Fruit fly (Drosophila melanogaster) whole organism, embryonic: ENCODE measurements around the gene CG1440.

Experiments
- Awh ChIP-seq: fragments of 200-800 bp; sonication (Bioruptor generic); IDR thresholded peaks from 2 replicates; pipeline ENCODE4, ENCODE4 v1.3.6; 2022; ENCODE audit warnings: missing biosample characterization, missing genetic modification characterization
- CG10274 ChIP-seq: fragments of 200-800 bp; sonication (Bioruptor generic); optimal IDR thresholded peaks from 3 replicates; lab custom pipeline; 2017; ENCODE audit warnings: missing biosample characterization, mild to moderate bottlenecking, missing genetic modification characterization
- CG10654 ChIP-seq: fragments of 200-800 bp; sonication (Bioruptor generic); optimal IDR thresholded peaks from 2 replicates; lab custom pipeline; 2016; ENCODE audit warnings: missing biosample characterization, missing genetic modification characterization
- CG11560 ChIP-seq: fragments of 200-800 bp; sonication (Bioruptor generic); IDR thresholded peaks from 3 replicates; pipeline ENCODE4 v1.3.6; 2022; ENCODE audit warnings: missing biosample characterization, missing genetic modification characterization
- CG12299 ChIP-seq: fragments of 200-800 bp; sonication (Bioruptor generic); optimal IDR thresholded peaks from 2 replicates; lab custom pipeline; 2018; ENCODE audit warnings: missing biosample characterization, mild to moderate bottlenecking, missing genetic modification characterization
- CG13287 ChIP-seq: fragments of 200-800 bp; sonication (Bioruptor generic); IDR thresholded peaks from 2 replicates; pipeline ENCODE4 v1.3.6; 2022; ENCODE audit warnings: missing biosample characterization, missing genetic modification characterization; ENCODE audit not compliant: partially characterized antibody
- CG14014 ChIP-seq: fragments of 200-800 bp; sonication (Bioruptor generic); IDR thresholded peaks from 2 replicates; pipeline ENCODE4 v1.3.6; 2022; ENCODE audit warnings: missing biosample characterization, missing genetic modification characterization
- CG14667 ChIP-seq: fragments of 200-800 bp; sonication (Bioruptor generic); IDR thresholded peaks from 2 replicates; pipeline ENCODE4 v1.3.6; 2022; ENCODE audit warnings: missing biosample characterization, missing genetic modification characterization
- CG1603 ChIP-seq: fragments of 200-800 bp; sonication (Bioruptor generic); optimal IDR thresholded peaks from 2 replicates; lab custom pipeline; 2019; ENCODE audit warnings: missing biosample characterization, mild to moderate bottlenecking, missing genetic modification characterization, moderate library complexity
- CG17802 ChIP-seq: fragments of 200-800 bp; sonication (Bioruptor generic); optimal IDR thresholded peaks from 2 replicates; lab custom pipeline; 2018; ENCODE audit warnings: missing biosample characterization, mild to moderate bottlenecking, missing genetic modification characterization, moderate library complexity
- CG2202 ChIP-seq: fragments of 200-800 bp; sonication (Bioruptor generic); optimal IDR thresholded peaks from 2 replicates; lab custom pipeline; 2018; ENCODE audit warnings: missing biosample characterization, mild to moderate bottlenecking, missing genetic modification characterization
- CG34376 ChIP-seq: fragments of 200-800 bp; sonication (Bioruptor generic); optimal IDR thresholded peaks from 2 replicates; lab custom pipeline; 2018; ENCODE audit warnings: missing biosample characterization, mild to moderate bottlenecking, missing genetic modification characterization
- CG34422 ChIP-seq: fragments of 200-800 bp; sonication (Bioruptor generic); IDR thresholded peaks from 3 replicates; pipeline ENCODE4 v1.3.6; 2022; ENCODE audit warnings: missing biosample characterization, missing genetic modification characterization
- CG4404 ChIP-seq: fragments of 200-800 bp; sonication (Bioruptor generic); IDR thresholded peaks from 2 replicates; pipeline ENCODE4 v1.3.6; 2022; ENCODE audit warnings: missing biosample characterization, missing genetic modification characterization
- CG5180 ChIP-seq: fragments of 200-800 bp; sonication (Bioruptor generic); optimal IDR thresholded peaks from 3 replicates; lab custom pipeline; 2017; ENCODE audit warnings: missing biosample characterization, missing genetic modification characterization, mild to moderate bottlenecking, moderate library complexity, missing genetic modification reagents
- CG6854 ChIP-seq: fragments of 200-800 bp; sonication (Bioruptor generic); optimal IDR thresholded peaks from 3 replicates; lab custom pipeline; 2017; ENCODE audit warnings: missing biosample characterization, mild to moderate bottlenecking, missing genetic modification characterization
- CG8089 ChIP-seq: fragments of 200-800 bp; sonication (Bioruptor generic); optimal IDR thresholded peaks from 3 replicates; lab custom pipeline; 2016; ENCODE audit warnings: missing biosample characterization, missing genetic modification characterization
- CG8281 ChIP-seq: fragments of 200-800 bp; sonication (Bioruptor generic); optimal IDR thresholded peaks from 2 replicates; lab custom pipeline; 2018; ENCODE audit warnings: missing biosample characterization, mild to moderate bottlenecking, missing genetic modification characterization, moderate library complexity
- CG8478 ChIP-seq: fragments of >200 bp; optimal IDR thresholded peaks from 2 replicates; lab custom pipeline; 2018
- CG8944 ChIP-seq: fragments of 200-800 bp; sonication (Bioruptor generic); optimal IDR thresholded peaks from 3 replicates; lab custom pipeline; 2016; ENCODE audit warnings: missing biosample characterization, missing genetic modification characterization
- CG9876 ChIP-seq: fragments of 200-800 bp; sonication (Bioruptor generic); optimal IDR thresholded peaks from 2 replicates; lab custom pipeline; 2016; ENCODE audit warnings: missing biosample characterization, missing genetic modification characterization
- Camta ChIP-seq: fragments of 200-800 bp; sonication (Bioruptor generic); optimal IDR thresholded peaks from 2 replicates; lab custom pipeline; 2016; ENCODE audit warnings: missing biosample characterization, missing genetic modification characterization
- CrebB ChIP-seq: fragments of 200-800 bp; sonication (Bioruptor generic); optimal IDR thresholded peaks from 3 replicates; lab custom pipeline; 2018; ENCODE audit warnings: missing biosample characterization, mild to moderate bottlenecking, missing genetic modification characterization
- Deaf1 ChIP-seq: fragments of 200-800 bp; optimal IDR thresholded peaks from 3 replicates; lab custom pipeline; 2019; ENCODE audit warnings: missing biosample characterization, mild to moderate bottlenecking, missing genetic modification characterization, moderate library complexity
- Dek ChIP-seq: fragments of 200-800 bp; sonication (Bioruptor generic); optimal IDR thresholded peaks from 3 replicates; lab custom pipeline; 2019; ENCODE audit warnings: missing biosample characterization, mild to moderate bottlenecking, missing genetic modification characterization, moderate library complexity
- Doc3 ChIP-seq: fragments of 200-800 bp; sonication (Bioruptor generic); IDR thresholded peaks from 3 replicates; pipeline ENCODE4 v1.3.6; 2022; ENCODE audit warnings: missing biosample characterization, missing genetic modification characterization; ENCODE audit not compliant: partially characterized antibody
- HLH54F ChIP-seq: fragments of 200-800 bp; sonication (Bioruptor generic); optimal IDR thresholded peaks from 3 replicates; lab custom pipeline; 2016; ENCODE audit warnings: missing biosample characterization, missing genetic modification characterization
- Hsf ChIP-seq: fragments of 200-800 bp; sonication (Bioruptor generic); optimal IDR thresholded peaks from 3 replicates; lab custom pipeline; 2016; ENCODE audit warnings: missing biosample characterization, missing genetic modification characterization
- Kr ChIP-seq: fragments of 200-800 bp; sonication (Bioruptor generic); optimal IDR thresholded peaks from 2 replicates; lab custom pipeline; 2017; ENCODE audit warnings: missing biosample characterization, mild to moderate bottlenecking, missing genetic modification characterization
- Max ChIP-seq: fragments of 200-800 bp; sonication (Bioruptor generic); optimal IDR thresholded peaks from 2 replicates; lab custom pipeline; 2016; ENCODE audit warnings: missing biosample characterization, mild to moderate bottlenecking, missing genetic modification characterization
- NC2α ChIP-seq: fragments of 200-800 bp; sonication (Bioruptor generic); optimal IDR thresholded peaks from 2 replicates; lab custom pipeline; 2016; ENCODE audit warnings: missing biosample characterization, missing genetic modification characterization
- Oaz ChIP-seq: fragments of 200-800 bp; sonication (Bioruptor generic); IDR thresholded peaks from 2 replicates; pipeline ENCODE4 v1.3.6; 2022; ENCODE audit warnings: missing biosample characterization, missing genetic modification characterization
- Ptx1 ChIP-seq: fragments of 200-800 bp; sonication (Bioruptor generic); IDR thresholded peaks from 2 replicates; pipeline ENCODE4 v1.3.6; 2022; ENCODE audit warnings: missing biosample characterization, missing genetic modification characterization
- Sry-δ ChIP-seq: fragments of 200-800 bp; sonication (Bioruptor generic); optimal IDR thresholded peaks from 2 replicates; lab custom pipeline; 2016; ENCODE audit warnings: missing biosample characterization, missing genetic modification characterization
- Ssrp ChIP-seq: fragments of 200-800 bp; sonication (Bioruptor generic); optimal IDR thresholded peaks from 2 replicates; lab custom pipeline; 2018; ENCODE audit warnings: missing biosample characterization, mild to moderate bottlenecking, missing genetic modification characterization, moderate library complexity
- Xrp1 ChIP-seq: fragments of 200-800 bp; sonication (Bioruptor generic); IDR thresholded peaks from 2 replicates; pipeline ENCODE4 v1.3.6; 2022; ENCODE audit warnings: missing biosample characterization, missing genetic modification characterization
- ash1 ChIP-seq: fragments of 200-800 bp; sonication (Bioruptor generic); optimal IDR thresholded peaks from 2 replicates; lab custom pipeline; 2018; ENCODE audit warnings: missing biosample characterization, mild to moderate bottlenecking, missing genetic modification characterization
- bbx ChIP-seq: fragments of 200-800 bp; sonication (Bioruptor generic); IDR thresholded peaks from 2 replicates; pipeline ENCODE4 v1.3.6; 2022; ENCODE audit warnings: missing biosample characterization, missing genetic modification characterization; ENCODE audit not compliant: partially characterized antibody
- cad ChIP-seq: fragments of >200 bp; optimal IDR thresholded peaks from 2 replicates; lab custom pipeline; 2017; ENCODE audit warnings: missing biosample characterization, missing genetic modification characterization
- hth ChIP-seq: fragments of >200 bp; optimal IDR thresholded peaks from 2 replicates; lab custom pipeline; 2017; ENCODE audit warnings: inconsistent platforms
- inv ChIP-seq: fragments of 200-800 bp; sonication (Bioruptor generic); IDR thresholded peaks from 2 replicates; pipeline ENCODE4 v1.3.6; 2022; ENCODE audit warnings: missing biosample characterization, missing genetic modification characterization; ENCODE audit not compliant: partially characterized antibody
- pzg ChIP-seq: fragments of 200-800 bp; sonication (Bioruptor generic); optimal IDR thresholded peaks from 3 replicates; lab custom pipeline; 2018; ENCODE audit warnings: missing biosample characterization, mild to moderate bottlenecking, missing genetic modification characterization, moderate library complexity
- scrt ChIP-seq: fragments of 200-800 bp; sonication (Bioruptor generic); optimal IDR thresholded peaks from 2 replicates; lab custom pipeline; 2018; ENCODE audit warnings: missing biosample characterization, mild to moderate bottlenecking, missing genetic modification characterization, moderate library complexity
- sob ChIP-seq: fragments of 200-800 bp; sonication (Bioruptor generic); IDR thresholded peaks from 2 replicates; pipeline ENCODE4 v1.3.6; 2022; ENCODE audit warnings: missing biosample characterization, missing genetic modification characterization
- vnd ChIP-seq: fragments of 200-800 bp; sonication (Bioruptor generic); IDR thresholded peaks from 3 replicates; pipeline ENCODE4 v1.3.6; 2022; ENCODE audit warnings: missing biosample characterization, missing genetic modification characterization; ENCODE audit not compliant: partially characterized antibody
- wdn ChIP-seq: fragments of 200-800 bp; sonication (Bioruptor generic); IDR thresholded peaks from 2 replicates; pipeline ENCODE4 v1.3.6; 2022; ENCODE audit warnings: missing biosample characterization, missing genetic modification characterization

CG1440 gene

DNA sequence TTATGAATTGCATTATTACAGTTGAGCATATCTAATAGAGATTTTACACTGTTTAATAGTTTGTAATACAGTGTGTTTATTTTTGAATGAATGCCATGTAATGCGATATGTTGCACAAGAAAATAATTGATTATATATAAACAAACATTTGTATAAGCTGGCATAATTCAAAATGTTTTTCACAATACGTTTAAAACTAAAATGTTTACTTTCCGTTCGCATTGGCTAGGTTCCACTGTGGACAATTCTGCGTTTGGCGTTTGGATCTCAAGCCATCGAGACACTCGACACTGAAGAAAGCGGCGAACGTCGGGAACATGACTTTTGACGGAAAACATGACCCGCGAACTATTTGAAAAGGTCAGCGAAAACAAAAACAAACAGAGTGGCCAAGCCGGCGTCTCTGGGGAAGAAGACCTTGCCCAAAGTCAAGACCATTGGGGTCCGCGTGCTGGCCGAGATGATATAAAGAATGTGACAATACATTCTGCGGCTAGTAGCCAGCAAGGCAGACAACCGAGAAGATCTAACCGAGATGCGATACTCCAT is 36.6 kb downstream of the CG1440 start, which contains the start of gene Cp7Fb:
Cp7Fb (plus strand) TSS at position 499 of the 549 bp plus-strand sequence.
- TF ChIP-seq CG10654 (GFP tag; lab: Kevin White, UChicago) (no peak), Sry-δ (no peak), CG2202 (tag; lab: Kevin White, UChicago) (no peak), CG9876 (GFP tag; lab: Kevin White, UChicago) (no peak), bbx (GFP tag; lab: Robert Waterston, UW) (no peak), Dek (tag; lab: Kevin White, UChicago) (no peak), hth (lab: Kevin White, UChicago) (no peak), sob (GFP tag; lab: Robert Waterston, UW) (no peak), CG14014 (GFP tag; lab: Robert Waterston, UW) (no peak), CG8478 (lab: Kevin White, UChicago) (no peak), CG10274 (GFP tag; lab: Kevin White, UChicago) (no peak), Max (GFP tag; lab: Kevin White, UChicago) (no peak)

- TF ChIP-seq CG5180 (peak; percentile 29), pzg (GFP tag; lab: Kevin White, UChicago) (no peak), HLH54F (no peak), Oaz (GFP tag; lab: Robert Waterston, UW) (no peak), CG34422 (GFP tag; lab: Robert Waterston, UW) (no peak)
Observed at dm6 chrX:8475657-8476056, 38.8 kb downstream of the CG1440 start.

- TF ChIP-seq CG4404 (GFP tag; lab: Robert Waterston, UW) (no peak), scrt (GFP tag; lab: Kevin White, UChicago) (no peak), CG34376 (no peak), Xrp1 (GFP tag; lab: Robert Waterston, UW) (no peak), CG6854 (GFP tag; lab: Kevin White, UChicago) (no peak), Deaf1 (tag; lab: Kevin White, UChicago) (no peak), CG8281 (tag; lab: Kevin White, UChicago) (no peak), CG12299 (tag; lab: Kevin White, UChicago) (no peak), Ptx1 (no peak), CG8089 (GFP tag; lab: Kevin White, UChicago) (no peak), Awh (GFP tag; lab: Robert Waterston, UW) (no peak), Camta (GFP tag; lab: Kevin White, UChicago) (no peak), inv (GFP tag; lab: Robert Waterston, UW) (no peak), Oaz (GFP tag; lab: Robert Waterston, UW) (no peak), CG13287 (GFP tag; lab: Robert Waterston, UW) (no peak), Kr (GFP tag; lab: Kevin White, UChicago) (no peak)
Observed at dm6 chrX:8476817-8477216, 40.0 kb downstream of the CG1440 start, which contains the start of gene Cp7Fc. Gene Cp7Fc, plus strand, starts transcription at chrX:8477117.

DNA sequence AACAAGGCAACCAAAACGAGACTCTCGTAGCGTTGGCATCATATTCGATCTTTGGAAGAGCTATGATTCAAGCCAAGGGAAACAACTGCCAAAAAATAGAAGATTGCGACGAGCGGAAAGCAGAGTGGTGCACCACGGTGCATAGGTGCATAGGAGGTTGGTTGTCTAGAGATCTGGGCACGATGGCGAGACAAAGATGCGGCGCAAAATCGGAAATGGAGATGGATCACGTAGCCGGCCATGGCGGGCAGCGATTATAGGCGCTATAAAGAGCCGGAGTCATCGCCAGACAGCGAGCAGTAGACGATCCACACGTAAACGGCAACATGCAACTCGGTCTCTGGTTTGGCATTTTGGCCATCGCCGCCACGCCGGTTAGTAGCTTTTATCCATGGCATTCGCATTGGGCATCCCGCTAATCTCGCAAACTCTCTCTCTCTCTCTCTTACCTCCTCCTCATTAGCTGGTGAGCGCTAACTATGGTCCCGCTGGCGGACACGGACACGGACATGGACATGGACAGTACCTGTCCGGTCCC is 42.2 kb downstream of the CG1440 start, which contains the start of gene Cp36:
Cp36 (plus strand) TSS at position 289 of the 538 bp plus-strand sequence.
- TF ChIP-seq ash1 (GFP tag; lab: Kevin White, UChicago) (no peak), vnd (GFP tag; lab: Robert Waterston, UW) (no peak), Ssrp (no peak), CG14667 (GFP tag; lab: Robert Waterston, UW) (no peak), NC2α (GFP tag; lab: Kevin White, UChicago) (no peak), CrebB (tag; lab: Kevin White, UChicago) (no peak), CG17802 (tag; lab: Kevin White, UChicago) (no peak), CG11560 (tag; lab: Robert Waterston, UW) (no peak), cad (GFP tag; lab: Kevin White, UChicago) (no peak), wdn (GFP tag; lab: Robert Waterston, UW) (no peak), Hsf (GFP tag; lab: Kevin White, UChicago) (no peak), CG1603 (tag; lab: Kevin White, UChicago) (no peak), CG8944 (GFP tag; lab: Kevin White, UChicago) (no peak), Doc3 (GFP tag; lab: Robert Waterston, UW) (no peak)
